Fruit fly (Drosophila melanogaster) whole organism, embryonic: Measurements from ENCODE around the gene CG6040.

Experiments used
- BtbVII ChIP-seq: fragments of 200-800 bp; sonication (Bioruptor generic); optimal IDR thresholded peaks from 3 replicates; lab custom pipeline; 2017; ENCODE audit warnings: missing biosample characterization, mild to moderate bottlenecking, missing genetic modification characterization
- CG10979 ChIP-seq: fragments of 200-800 bp; sonication (Bioruptor generic); optimal IDR thresholded peaks from 2 replicates; lab custom pipeline; 2018; ENCODE audit warnings: missing biosample characterization, mild to moderate bottlenecking, missing genetic modification characterization, moderate library complexity
- CG11456 ChIP-seq: fragments of 200-800 bp; sonication (Bioruptor generic); IDR thresholded peaks from 3 replicates; pipeline ENCODE4 v1.3.6; 2022; ENCODE audit warnings: missing biosample characterization, missing genetic modification characterization
- CG12391 ChIP-seq: fragments of 200-800 bp; sonication (Bioruptor generic); optimal IDR thresholded peaks from 3 replicates; lab custom pipeline; 2018; ENCODE audit warnings: missing biosample characterization, mild to moderate bottlenecking, missing genetic modification characterization, moderate library complexity
- CG14710 ChIP-seq: fragments of 200-800 bp; sonication (Bioruptor generic); optimal IDR thresholded peaks from 3 replicates; lab custom pipeline; 2019; ENCODE audit warnings: missing biosample characterization, mild to moderate bottlenecking, missing genetic modification characterization, moderate library complexity
- CG1647 ChIP-seq: fragments of 200-800 bp; sonication (Bioruptor generic); optimal IDR thresholded peaks from 3 replicates; lab custom pipeline; 2016; ENCODE audit warnings: missing biosample characterization, missing genetic modification characterization
- CG16779 ChIP-seq: fragments of 200-800 bp; sonication (Bioruptor generic); IDR thresholded peaks from 2 replicates; pipeline ENCODE4 v1.3.6; 2022; ENCODE audit warnings: missing biosample characterization, missing genetic modification characterization
- CG17361 ChIP-seq: fragments of 200-800 bp; sonication (Bioruptor generic); IDR thresholded peaks from 3 replicates; pipeline ENCODE4 v1.3.6; 2022; ENCODE audit warnings: missing biosample characterization, missing genetic modification characterization
- CG18262 ChIP-seq: fragments of 200-800 bp; optimal IDR thresholded peaks from 3 replicates; lab custom pipeline; 2019; ENCODE audit warnings: missing biosample characterization, mild to moderate bottlenecking, missing genetic modification characterization, moderate library complexity
- CG2678 ChIP-seq: fragments of 200-800 bp; sonication (Bioruptor generic); optimal IDR thresholded peaks from 3 replicates; lab custom pipeline; 2019; ENCODE audit warnings: missing biosample characterization, mild to moderate bottlenecking, missing genetic modification characterization, moderate library complexity
- CG2712 ChIP-seq: fragments of 200-800 bp; optimal IDR thresholded peaks from 3 replicates; lab custom pipeline; 2019; ENCODE audit warnings: missing biosample characterization, mild to moderate bottlenecking, missing genetic modification characterization, moderate library complexity
- CG31388 ChIP-seq: fragments of 200-800 bp; sonication (Bioruptor generic); optimal IDR thresholded peaks from 2 replicates; lab custom pipeline; 2016; ENCODE audit warnings: missing biosample characterization, missing genetic modification characterization
- CG3847 ChIP-seq: fragments of 200-800 bp; sonication (Bioruptor generic); IDR thresholded peaks from 2 replicates; pipeline ENCODE4 v1.3.6; 2022; ENCODE audit warnings: missing biosample characterization, missing genetic modification characterization
- CG7357 ChIP-seq: fragments of 200-800 bp; sonication (Bioruptor generic); IDR thresholded peaks from 3 replicates; pipeline ENCODE4 v1.3.6; 2022; ENCODE audit warnings: missing biosample characterization, missing genetic modification characterization
- CG7556 ChIP-seq: fragments of 200-800 bp; sonication (Bioruptor generic); optimal IDR thresholded peaks from 2 replicates; lab custom pipeline; 2017; ENCODE audit warnings: missing biosample characterization, mild to moderate bottlenecking, missing genetic modification characterization
- CG8478 ChIP-seq: fragments of >200 bp; optimal IDR thresholded peaks from 2 replicates; lab custom pipeline; 2018
- CG9876 ChIP-seq: fragments of 200-800 bp; sonication (Bioruptor generic); optimal IDR thresholded peaks from 2 replicates; lab custom pipeline; 2016; ENCODE audit warnings: missing biosample characterization, missing genetic modification characterization
- D19A ChIP-seq: fragments of 200-800 bp; optimal IDR thresholded peaks from 3 replicates; lab custom pipeline; 2019; ENCODE audit warnings: missing biosample characterization, mild to moderate bottlenecking, missing genetic modification characterization, moderate library complexity
- Drgx ChIP-seq: fragments of 200-800 bp; sonication (Bioruptor generic); IDR thresholded peaks from 2 replicates; pipeline ENCODE4 v1.3.6; 2022; ENCODE audit warnings: missing biosample characterization, missing genetic modification characterization
- Elba2 ChIP-seq: fragments of 200-800 bp; sonication (Bioruptor generic); optimal IDR thresholded peaks from 3 replicates; lab custom pipeline; 2016; ENCODE audit warnings: missing biosample characterization, missing genetic modification characterization
- HLH3B ChIP-seq: fragments of 200-800 bp; sonication (Bioruptor generic); IDR thresholded peaks from 2 replicates; pipeline ENCODE4 v1.3.6; 2022; ENCODE audit warnings: missing biosample characterization, missing genetic modification characterization
- Hey ChIP-seq: fragments of 200-800 bp; sonication (Bioruptor generic); optimal IDR thresholded peaks from 3 replicates; lab custom pipeline; 2018; ENCODE audit warnings: missing biosample characterization, mild to moderate bottlenecking, missing genetic modification characterization
- HmgZ ChIP-seq: fragments of 200-800 bp; sonication (Bioruptor generic); optimal IDR thresholded peaks from 2 replicates; lab custom pipeline; 2018; ENCODE audit warnings: missing biosample characterization, mild to moderate bottlenecking, missing genetic modification characterization
- Lhr ChIP-seq: fragments of 200-800 bp; sonication (Bioruptor generic); optimal IDR thresholded peaks from 3 replicates; lab custom pipeline; 2017; ENCODE audit warnings: mild to moderate bottlenecking, missing biosample characterization, missing genetic modification reagents, missing genetic modification characterization
- Lim3 ChIP-seq: fragments of 200-800 bp; sonication (Bioruptor generic); IDR thresholded peaks from 2 replicates; pipeline ENCODE4 v1.3.6; 2022; ENCODE audit warnings: missing biosample characterization, missing genetic modification characterization
- MBD-R2 ChIP-seq: fragments of 200-800 bp; sonication (Bioruptor generic); IDR thresholded peaks from 2 replicates; pipeline ENCODE4 v1.3.6; 2022; ENCODE audit warnings: missing biosample characterization, missing genetic modification characterization
- Med ChIP-seq: fragments of 200-800 bp; sonication (Bioruptor generic); peaks from one replicate; lab custom pipeline; 2016; ENCODE audit warnings: missing biosample characterization, missing genetic modification characterization, mild to moderate bottlenecking, inconsistent platforms, moderate library complexity
- Pdp1 ChIP-seq, 2 experiments: fragments of 200-800 bp; sonication (Bioruptor generic); optimal IDR thresholded peaks; 3 replicates each; lab custom pipeline; 2016; ENCODE audit warnings: missing biosample characterization in 2 of 2, missing genetic modification characterization in 2 of 2, mild to moderate bottlenecking in 1 of 2, moderate library complexity in 1 of 2
- Poxn ChIP-seq: fragments of 200-800 bp; sonication (Bioruptor generic); IDR thresholded peaks from 2 replicates; pipeline ENCODE4 v1.3.6; 2022; ENCODE audit warnings: missing biosample characterization, missing genetic modification characterization
- Trl ChIP-seq, 3 experiments: fragments of >200 bp in 2 of 3; fragments of 200-800 bp in 1 of 3; sonication (Bioruptor generic) in 1 of 3; optimal IDR thresholded peaks; 2 replicates in 1 of 3; 3 replicates in 2 of 3; lab custom pipeline; 2016 to 2017; ENCODE audit warnings: missing biosample characterization in 1 of 3, missing genetic modification characterization in 1 of 3
- ap ChIP-seq: fragments of 200-800 bp; sonication (Bioruptor generic); IDR thresholded peaks from 2 replicates; pipeline ENCODE4 v1.3.6; 2022; ENCODE audit warnings: missing biosample characterization, missing genetic modification characterization
- bsh ChIP-seq, 2 experiments: fragments of 200-800 bp; sonication (Bioruptor generic); optimal IDR thresholded peaks; 2 replicates each; lab custom pipeline; 2017 to 2018; ENCODE audit warnings: mild to moderate bottlenecking in 2 of 2, missing biosample characterization in 2 of 2, missing genetic modification characterization in 2 of 2, moderate library complexity in 1 of 2
- btn ChIP-seq: fragments of 200-800 bp; sonication (Bioruptor generic); optimal IDR thresholded peaks from 2 replicates; lab custom pipeline; 2016; ENCODE audit warnings: missing biosample characterization, missing genetic modification characterization
- chinmo ChIP-seq: fragments of 200-800 bp; sonication (Bioruptor generic); IDR thresholded peaks from 4 replicates; pipeline ENCODE4 v1.3.6; 2022; ENCODE audit warnings: missing biosample characterization, missing genetic modification characterization; ENCODE audit not compliant: partially characterized antibody
- crol ChIP-seq: fragments of 200-800 bp; sonication (Bioruptor generic); IDR thresholded peaks from 2 replicates; pipeline ENCODE4 v1.3.6; 2022; ENCODE audit warnings: missing biosample characterization, missing genetic modification characterization
- crp ChIP-seq, 2 experiments: fragments of 200-800 bp; sonication (Bioruptor generic); optimal IDR thresholded peaks; 2 replicates in 1 of 2; 3 replicates in 1 of 2; lab custom pipeline; 2017; ENCODE audit warnings: missing biosample characterization in 2 of 2, missing genetic modification characterization in 2 of 2, mild to moderate bottlenecking in 1 of 2, moderate library complexity in 1 of 2
- ems ChIP-seq: fragments of 200-800 bp; sonication (Bioruptor generic); optimal IDR thresholded peaks from 3 replicates; lab custom pipeline; 2016; ENCODE audit warnings: missing biosample characterization, missing genetic modification characterization
- esg ChIP-seq: fragments of 200-800 bp; sonication (Bioruptor generic); conservative IDR thresholded peaks from 2 replicates; pipeline ENCODE4 v1.3.6; 2022; ENCODE audit warnings: missing biosample characterization, missing genetic modification characterization
- gem ChIP-seq: fragments of 200-800 bp; sonication (Bioruptor generic); optimal IDR thresholded peaks from 2 replicates; lab custom pipeline; 2019; ENCODE audit warnings: missing biosample characterization, mild to moderate bottlenecking, missing genetic modification characterization, moderate library complexity
- grau ChIP-seq: fragments of 200-800 bp; optimal IDR thresholded peaks from 3 replicates; lab custom pipeline; 2019; ENCODE audit warnings: missing biosample characterization, mild to moderate bottlenecking, missing genetic modification characterization, moderate library complexity
- gsb-n ChIP-seq: fragments of 200-800 bp; sonication (Bioruptor generic); optimal IDR thresholded peaks from 3 replicates; lab custom pipeline; 2018; ENCODE audit warnings: missing biosample characterization, mild to moderate bottlenecking, missing genetic modification characterization
- hth ChIP-seq: fragments of >200 bp; optimal IDR thresholded peaks from 2 replicates; lab custom pipeline; 2017; ENCODE audit warnings: inconsistent platforms
- lola ChIP-seq, 3 experiments: fragments of >200 bp in 2 of 3; fragments of 200-800 bp in 1 of 3; sonication (Bioruptor generic) in 1 of 3; optimal IDR thresholded peaks; 2 replicates each; lab custom pipeline; 2017 to 2019; ENCODE audit warnings: missing biosample characterization in 3 of 3, missing genetic modification characterization in 3 of 3, mild to moderate bottlenecking in 1 of 3, moderate library complexity in 1 of 3
- nmo ChIP-seq: fragments of 200-800 bp; sonication (Bioruptor generic); optimal IDR thresholded peaks from 2 replicates; lab custom pipeline; 2018; ENCODE audit warnings: missing biosample characterization, mild to moderate bottlenecking, missing genetic modification characterization, moderate library complexity
- run ChIP-seq: fragments of 200-800 bp; sonication (Bioruptor generic); optimal IDR thresholded peaks from 3 replicates; lab custom pipeline; 2018; ENCODE audit warnings: missing biosample characterization, mild to moderate bottlenecking, missing genetic modification characterization
- sug ChIP-seq: fragments of 200-800 bp; optimal IDR thresholded peaks from 2 replicates; lab custom pipeline; 2019; ENCODE audit warnings: missing biosample characterization, mild to moderate bottlenecking, missing genetic modification characterization, moderate library complexity
- twi ChIP-seq: fragments of 200-800 bp; optimal IDR thresholded peaks from 2 replicates; lab custom pipeline; 2019; ENCODE audit warnings: missing biosample characterization, mild to moderate bottlenecking, missing genetic modification characterization, moderate library complexity

Gene CG6040

dm6 chr3R:19069740-19070139 lies 27.0 kb upstream of the CG6040 start:
- TF ChIP-seq Drgx (peak; percentile 26; the same call in 1 of the 2 replicates), gsb-n (tag; lab: Kevin White, UChicago) (no peak), D19A (tag; lab: Kevin White, UChicago) (peak; percentile 34), bsh (GFP tag; optimal IDR thresholded peaks at IDR 0.05; lab: Kevin White, UChicago) (peak in 1 of 2 experiments; percentile 34)

dm6 chr3R:19070222-19070949 lies 26.4 kb upstream of the CG6040 start:
- TF ChIP-seq esg (no peak), Hey (peak; percentile 42), Med (GFP tag; lab: Kevin White, UChicago) (peak; percentile 67), CG1647 (GFP tag; lab: Kevin White, UChicago) (no peak), CG12391 (tag; lab: Kevin White, UChicago) (no peak), grau (tag; lab: Kevin White, UChicago) (peak; percentile 20), sug (tag; lab: Kevin White, UChicago) (no peak), Lhr (GFP tag; lab: Kevin White, UChicago) (no peak), Elba2 (GFP tag; lab: Kevin White, UChicago) (no peak), lola (GFP tag; optimal IDR thresholded peaks at IDR 0.05; lab: Kevin White, UChicago) (peak in 1 of 3 experiments; percentile 36), CG2712 (tag; lab: Kevin White, UChicago) (peak; percentile 33), CG17361 (GFP tag; lab: Robert Waterston, UW) (peak; percentile 49; the same call in 2 of the 3 replicates), CG18262 (tag; lab: Kevin White, UChicago) (peak; percentile 39), btn (GFP tag; lab: Kevin White, UChicago) (no peak), Poxn (GFP tag; lab: Robert Waterston, UW) (no peak), CG7556 (peak; percentile 17), crp (GFP tag; optimal IDR thresholded peaks at IDR 0.05; lab: Kevin White, UChicago) (no peak), CG14710 (tag; lab: Kevin White, UChicago) (peak; percentile 6), run (no peak), Lim3 (GFP tag; lab: Robert Waterston, UW) (no peak), CG2678 (tag; lab: Kevin White, UChicago) (peak; percentile 26), Trl (optimal IDR thresholded peaks at IDR 0.05; lab: Kevin White, UChicago) (no peak), Trl (GFP tag; optimal IDR thresholded peaks at IDR 0.05; lab: Kevin White, UChicago) (no peak), hth (lab: Kevin White, UChicago) (no peak), twi (tag; lab: Kevin White, UChicago) (peak; percentile 68), HmgZ (tag; lab: Kevin White, UChicago) (no peak), crol (GFP tag; lab: Robert Waterston, UW) (peak; percentile 50), chinmo (GFP tag; lab: Robert Waterston, UW) (0 out of 4 replicates have a peak, but pooled peaks have one; percentile 16), CG3847 (GFP tag; lab: Robert Waterston, UW) (0 out of 2 replicates have a peak, but pooled peaks have one; percentile 8), ems (no peak), ap (GFP tag; lab: Robert Waterston, UW) (no peak), CG11456 (GFP tag; lab: Robert Waterston, UW) (0 out of 3 replicates have a peak, but pooled peaks have one; percentile 10), CG16779 (GFP tag; lab: Robert Waterston, UW) (no peak), MBD-R2 (no peak), CG8478 (lab: Kevin White, UChicago) (no peak), HLH3B (GFP tag; lab: Robert Waterston, UW) (no peak), CG10979 (tag; lab: Kevin White, UChicago) (peak; percentile 11), BtbVII (no peak), CG7357 (GFP tag; lab: Robert Waterston, UW) (no peak), nmo (GFP tag; lab: Kevin White, UChicago) (peak; percentile 15), gem (peak; percentile 39), Pdp1 (GFP tag; optimal IDR thresholded peaks at IDR 0.05; lab: Kevin White, UChicago) (peak in 1 of 2 experiments; percentile 13), CG9876 (GFP tag; lab: Kevin White, UChicago) (no peak), CG31388 (GFP tag; lab: Kevin White, UChicago) (no peak)
